Fruit fly (Drosophila melanogaster): Measurements from ENCODE around the gene CG13728.
A peak's percentile ranks its signal among the peaks of the same experiment; 100 is the strongest.

The CG13728 gene

DNA sequence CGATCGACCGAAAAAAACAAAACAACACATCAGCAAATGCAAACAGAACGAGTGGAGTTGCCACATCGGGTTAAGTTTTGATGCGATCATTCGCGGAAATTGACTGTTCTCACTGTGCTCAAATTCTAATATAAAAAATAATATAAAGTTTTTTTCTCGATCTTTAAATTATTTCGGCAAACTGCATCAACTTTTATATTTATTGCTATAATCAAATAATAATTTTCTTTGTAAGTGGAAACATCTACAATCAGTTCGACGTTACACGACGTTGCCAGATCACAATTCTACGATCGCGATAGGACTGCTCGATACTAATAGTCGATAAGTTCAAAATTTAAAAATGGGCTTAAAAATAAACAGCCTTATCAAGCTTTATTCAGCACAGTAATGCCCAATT, 46.3 kb upstream of the CG13728 start, which contains the start of gene Gorab (continued):
- peak; percentile 60 for TF ChIP-seq crol (GFP tag; IDR thresholded peaks at IDR 0.05)
- peak; percentile 96 for TF ChIP-seq CG6689 (GFP tag; IDR thresholded peaks at IDR 0.05)
- TF ChIP-seq C15 (GFP tag; IDR thresholded peaks at IDR 0.05) = peak; percentile 86
- peak; percentile 83 for TF ChIP-seq dmrt99B (tag; optimal IDR thresholded peaks at IDR 0.05)
- peak; percentile 89 for TF ChIP-seq CG32767 (GFP tag; IDR thresholded peaks at IDR 0.05)
- TF ChIP-seq en (GFP tag; optimal IDR thresholded peaks at IDR 0.05) = no peak
- TF ChIP-seq lab (GFP tag; optimal IDR thresholded peaks at IDR 0.05) = peak; percentile 87
- TF ChIP-seq sd (tag; optimal IDR thresholded peaks at IDR 0.05) = no peak
- TF ChIP-seq prd (optimal IDR thresholded peaks at IDR 0.05) = no peak
- peak; percentile 98 for TF ChIP-seq prd (GFP tag; IDR thresholded peaks at IDR 0.05)
- peak; percentile 76 for TF ChIP-seq BEAF-32 (GFP tag; optimal IDR thresholded peaks at IDR 0.05)
- peak; percentile 80 for TF ChIP-seq Oaz (GFP tag; IDR thresholded peaks at IDR 0.05)
- TF ChIP-seq Six4 (GFP tag; optimal IDR thresholded peaks at IDR 0.05) = peak; percentile 78
- peak; percentile 79 for TF ChIP-seq GATAe (GFP tag; conservative IDR thresholded peaks at IDR 0.05)
- peak; percentile 75 for TF ChIP-seq Camta (GFP tag; optimal IDR thresholded peaks at IDR 0.05)
- peak; percentile 67 for TF ChIP-seq twi (tag; optimal IDR thresholded peaks at IDR 0.05)
- TF ChIP-seq dpn (GFP tag; optimal IDR thresholded peaks at IDR 0.05) = peak; percentile 83 to 93
- peak; percentile 93 for TF ChIP-seq CG1602 (GFP tag; optimal IDR thresholded peaks at IDR 0.05)
- TF ChIP-seq hbn (GFP tag; IDR thresholded peaks at IDR 0.05; ENCODE audit: partially characterized antibody) = peak; percentile 57
- TF ChIP-seq Nf-YB (GFP tag; optimal IDR thresholded peaks at IDR 0.05) = peak; percentile 53
- TF ChIP-seq ttk (GFP tag; IDR thresholded peaks at IDR 0.05) = peak; percentile 95
- TF ChIP-seq lmd (GFP tag; IDR thresholded peaks at IDR 0.05) = peak; percentile 94
- TF ChIP-seq wdn (GFP tag; IDR thresholded peaks at IDR 0.05) = 0 out of 2 replicates have a peak, but pooled peaks have one; percentile 23
- TF ChIP-seq her (GFP tag; optimal IDR thresholded peaks at IDR 0.05) = no peak
- TF ChIP-seq Side (GFP tag; optimal IDR thresholded peaks at IDR 0.05) = no peak
- TF ChIP-seq Hsf (GFP tag; optimal IDR thresholded peaks at IDR 0.05) = peak; percentile 93
- peak; percentile 80 for TF ChIP-seq Blimp-1 (GFP tag; optimal IDR thresholded peaks at IDR 0.05)
- peak; percentile 85 for TF ChIP-seq CG6175 (GFP tag; IDR thresholded peaks at IDR 0.05)
- TF ChIP-seq CG14860 (GFP tag; IDR thresholded peaks at IDR 0.05; ENCODE audit: partially characterized antibody) = peak; percentile 38; the same call in 1 of the 3 replicates
- peak; percentile 2 for TF ChIP-seq ftz-f1 (GFP tag; optimal IDR thresholded peaks at IDR 0.05)
- peak; percentile 87 for TF ChIP-seq dimm (GFP tag; IDR thresholded peaks at IDR 0.05)
- TF ChIP-seq CG18011 (GFP tag; optimal IDR thresholded peaks at IDR 0.05) = peak; percentile 56
- peak; percentile 48 for TF ChIP-seq CG9876 (GFP tag; optimal IDR thresholded peaks at IDR 0.05)
- peak; percentile 83 for TF ChIP-seq bowl (GFP tag; IDR thresholded peaks at IDR 0.05)
- TF ChIP-seq CG1024 (GFP tag; IDR thresholded peaks at IDR 0.05) = peak; percentile 89
- peak; percentile 80 for TF ChIP-seq tx (GFP tag; optimal IDR thresholded peaks at IDR 0.05)
- peak; percentile 91 for TF ChIP-seq trem (tag; optimal IDR thresholded peaks at IDR 0.05)
- TF ChIP-seq CG7372 (GFP tag; IDR thresholded peaks at IDR 0.05) = peak; percentile 95
- peak; percentile 40 for TF ChIP-seq CG17912 (GFP tag; optimal IDR thresholded peaks at IDR 0.05)
- peak; percentile 49 for TF ChIP-seq CG3407 (GFP tag; optimal IDR thresholded peaks at IDR 0.05)
- TF ChIP-seq CG7987 (GFP tag; optimal IDR thresholded peaks at IDR 0.05) = peak; percentile 49
- TF ChIP-seq Mrtf (GFP tag; IDR thresholded peaks at IDR 0.05) = peak; percentile 93
- TF ChIP-seq Xrp1 (GFP tag; IDR thresholded peaks at IDR 0.05) = peak; percentile 97
- peak; percentile 91 for TF ChIP-seq MBD-R2 (GFP tag; IDR thresholded peaks at IDR 0.05)
- TF ChIP-seq CG9797 (GFP tag; optimal IDR thresholded peaks at IDR 0.05) = peak; percentile 16
- TF ChIP-seq az2 (GFP tag; optimal IDR thresholded peaks at IDR 0.05) = peak; percentile 90
- TF ChIP-seq CG10366 (GFP tag; IDR thresholded peaks at IDR 0.05) = peak; percentile 96
- TF ChIP-seq CG17568 (GFP tag; optimal IDR thresholded peaks at IDR 0.05) = peak; percentile 68
- TF ChIP-seq CG8281 (tag; optimal IDR thresholded peaks at IDR 0.05) = peak; percentile 29
- peak; percentile 91 for TF ChIP-seq CG7839 (tag; optimal IDR thresholded peaks at IDR 0.05)
- TF ChIP-seq Bdp1 (GFP tag; optimal IDR thresholded peaks at IDR 0.05) = peak; percentile 77
- TF ChIP-seq Med (GFP tag) = peak; percentile 95

Measured in whole organism, embryonic.